Worm (Caenorhabditis elegans): ENCODE results near the gene enri-2.
A peak's percentile ranks its signal among the peaks of the same experiment; 100 is the strongest.

enri-2 gene

DNA sequence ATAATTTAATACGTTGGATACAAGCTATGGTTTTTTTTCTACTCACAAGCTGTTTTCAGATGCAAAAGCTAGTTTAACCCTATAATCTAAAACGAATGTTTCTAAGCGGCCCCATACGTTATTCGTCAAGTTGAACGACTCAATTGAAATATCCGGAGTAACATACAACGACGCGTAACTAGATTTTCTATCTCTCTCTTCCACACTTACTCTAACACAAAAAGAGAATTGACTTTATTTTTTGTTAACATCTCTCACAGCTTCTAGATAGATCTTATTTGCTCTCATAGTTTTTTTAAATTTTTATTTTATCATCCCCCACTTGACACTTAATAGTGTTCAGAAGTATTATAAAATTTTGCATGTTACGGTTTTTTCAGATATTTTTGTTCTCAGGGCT lies 47.6 kb downstream of the enri-2 start:
- peak; percentile 8 for TF ChIP-seq sem-4 (tag; optimal IDR thresholded peaks at IDR 0.05)
- no peak for TF ChIP-seq unc-55 (GFP tag; optimal IDR thresholded peaks at IDR 0.05)

DNA sequence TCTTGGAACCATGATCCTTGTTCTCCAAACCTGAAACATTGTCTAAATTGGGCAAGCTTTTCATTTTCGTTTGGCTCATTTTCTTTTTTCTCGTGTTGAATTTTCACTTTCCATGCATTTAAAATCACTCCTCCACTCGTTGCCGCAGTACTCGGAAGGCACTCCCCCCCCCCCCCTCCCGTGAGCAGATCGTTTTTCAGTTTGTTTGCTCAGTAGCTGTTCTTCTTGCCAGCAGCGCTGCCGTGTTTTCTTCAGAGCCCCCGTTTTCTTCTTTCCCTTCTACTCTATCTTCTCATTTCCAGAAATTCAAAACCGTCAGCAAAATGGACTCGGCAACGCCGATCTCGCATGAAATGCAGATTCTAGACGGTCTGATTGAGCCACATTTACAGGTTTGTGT lies 49.2 kb downstream of the enri-2 start, which contains the start of gene C44H4.8:
TSS of gene C44H4.8 (plus strand) at position 301 of the 400 bp plus-strand sequence.
- no peak for TF ChIP-seq sma-3 (GFP tag; optimal IDR thresholded peaks at IDR 0.05)
- TF ChIP-seq crh-2 (tag; optimal IDR thresholded peaks at IDR 0.05): no peak
